Fruit fly (Drosophila melanogaster) whole organism, embryonic: ENCODE results near the gene mwh.

Experiments
- Atf-2 ChIP-seq: fragments of 200-800 bp; sonication (Bioruptor generic); optimal IDR thresholded peaks from 2 replicates; lab custom pipeline; 2016; ENCODE audit warnings: missing biosample characterization, missing genetic modification characterization
- CG11504 ChIP-seq: fragments of 200-800 bp; sonication (Bioruptor generic); optimal IDR thresholded peaks from 3 replicates; lab custom pipeline; 2019; ENCODE audit warnings: missing biosample characterization, mild to moderate bottlenecking, missing genetic modification characterization, moderate library complexity
- CG12391 ChIP-seq: fragments of 200-800 bp; sonication (Bioruptor generic); optimal IDR thresholded peaks from 3 replicates; lab custom pipeline; 2018; ENCODE audit warnings: missing biosample characterization, mild to moderate bottlenecking, missing genetic modification characterization, moderate library complexity
- CG13296 ChIP-seq: fragments of 200-800 bp; sonication (Bioruptor generic); optimal IDR thresholded peaks from 3 replicates; lab custom pipeline; 2018; ENCODE audit warnings: missing biosample characterization, mild to moderate bottlenecking, missing genetic modification characterization
- CG13894 ChIP-seq: fragments of 200-800 bp; sonication (Bioruptor generic); optimal IDR thresholded peaks from 3 replicates; lab custom pipeline; 2018; ENCODE audit warnings: missing biosample characterization, mild to moderate bottlenecking, missing genetic modification characterization, moderate library complexity
- CG14860 ChIP-seq: fragments of 200-800 bp; sonication (Bioruptor generic); IDR thresholded peaks from 3 replicates; pipeline ENCODE4 v1.3.6; 2022; ENCODE audit warnings: missing biosample characterization, missing genetic modification characterization; ENCODE audit not compliant: partially characterized antibody
- CG1647 ChIP-seq: fragments of 200-800 bp; sonication (Bioruptor generic); optimal IDR thresholded peaks from 3 replicates; lab custom pipeline; 2016; ENCODE audit warnings: missing biosample characterization, missing genetic modification characterization
- CG16815 ChIP-seq: fragments of 200-800 bp; sonication (Bioruptor generic); optimal IDR thresholded peaks from 3 replicates; lab custom pipeline; 2017; ENCODE audit warnings: missing biosample characterization, mild to moderate bottlenecking, missing genetic modification characterization
- CG17186 ChIP-seq: fragments of 200-800 bp; sonication (Bioruptor generic); optimal IDR thresholded peaks from 3 replicates; lab custom pipeline; 2017; ENCODE audit warnings: missing biosample characterization, missing genetic modification reagents, missing genetic modification characterization
- CG2202 ChIP-seq: fragments of 200-800 bp; sonication (Bioruptor generic); optimal IDR thresholded peaks from 2 replicates; lab custom pipeline; 2018; ENCODE audit warnings: missing biosample characterization, mild to moderate bottlenecking, missing genetic modification characterization
- CG31441 ChIP-seq: fragments of 200-800 bp; sonication (Bioruptor generic); IDR thresholded peaks from 2 replicates; pipeline ENCODE4 v1.3.6; 2022; ENCODE audit warnings: missing biosample characterization, missing genetic modification characterization
- CG3163 ChIP-seq: fragments of 200-800 bp; sonication (Bioruptor generic); optimal IDR thresholded peaks from 3 replicates; lab custom pipeline; 2016; ENCODE audit warnings: missing biosample characterization, missing genetic modification characterization
- CG3838 ChIP-seq: fragments of 200-800 bp; sonication (Bioruptor generic); optimal IDR thresholded peaks from 3 replicates; lab custom pipeline; 2016; ENCODE audit warnings: missing biosample characterization, missing genetic modification characterization
- CG42726 ChIP-seq: fragments of 200-800 bp; sonication (Bioruptor generic); IDR thresholded peaks from 2 replicates; pipeline ENCODE4 v1.3.6; 2022; ENCODE audit warnings: missing biosample characterization, missing genetic modification characterization; ENCODE audit not compliant: partially characterized antibody
- CG4820 ChIP-seq: fragments of 200-800 bp; sonication (Bioruptor generic); optimal IDR thresholded peaks from 3 replicates; lab custom pipeline; 2016; ENCODE audit warnings: missing biosample characterization, missing genetic modification characterization
- CG6765 ChIP-seq: fragments of 200-800 bp; sonication (Bioruptor generic); optimal IDR thresholded peaks from 3 replicates; lab custom pipeline; 2017; ENCODE audit warnings: missing biosample characterization, mild to moderate bottlenecking, missing genetic modification characterization
- CG8765 ChIP-seq: fragments of 200-800 bp; sonication (Bioruptor generic); IDR thresholded peaks from 2 replicates; pipeline ENCODE4 v1.3.6; 2022; ENCODE audit warnings: missing biosample characterization, missing genetic modification characterization
- CG9932 ChIP-seq: fragments of 200-800 bp; sonication (Bioruptor generic); IDR thresholded peaks from 2 replicates; pipeline ENCODE4 v1.3.6; 2022; ENCODE audit warnings: missing biosample characterization, missing genetic modification characterization
- CTCF ChIP-seq: fragments of 200-800 bp; sonication (Bioruptor generic); optimal IDR thresholded peaks from 2 replicates; lab custom pipeline; 2017; ENCODE audit warnings: missing biosample characterization, mild to moderate bottlenecking, missing genetic modification characterization, moderate library complexity
- CkIIα-i1 ChIP-seq: fragments of 200-800 bp; sonication (Bioruptor generic); IDR thresholded peaks from 2 replicates; pipeline ENCODE4 v1.3.6; 2022; ENCODE audit warnings: missing biosample characterization, missing genetic modification characterization
- Deaf1 ChIP-seq: fragments of 200-800 bp; optimal IDR thresholded peaks from 3 replicates; lab custom pipeline; 2019; ENCODE audit warnings: missing biosample characterization, mild to moderate bottlenecking, missing genetic modification characterization, moderate library complexity
- Dek ChIP-seq: fragments of 200-800 bp; sonication (Bioruptor generic); optimal IDR thresholded peaks from 3 replicates; lab custom pipeline; 2019; ENCODE audit warnings: missing biosample characterization, mild to moderate bottlenecking, missing genetic modification characterization, moderate library complexity
- Dip3 ChIP-seq: fragments of 200-800 bp; sonication (Bioruptor generic); optimal IDR thresholded peaks from 3 replicates; lab custom pipeline; 2016; ENCODE audit warnings: missing biosample characterization, missing genetic modification characterization
- Drgx ChIP-seq: fragments of 200-800 bp; sonication (Bioruptor generic); IDR thresholded peaks from 2 replicates; pipeline ENCODE4 v1.3.6; 2022; ENCODE audit warnings: missing biosample characterization, missing genetic modification characterization
- H15 ChIP-seq: fragments of 200-800 bp; sonication (Bioruptor generic); IDR thresholded peaks from 3 replicates; pipeline ENCODE4 v1.3.6; 2022; ENCODE audit warnings: missing biosample characterization, missing genetic modification characterization
- HLH4C ChIP-seq: fragments of 200-800 bp; sonication (Bioruptor generic); IDR thresholded peaks from 3 replicates; pipeline ENCODE4 v1.3.6; 2022; ENCODE audit warnings: missing biosample characterization, missing genetic modification characterization; ENCODE audit not compliant: partially characterized antibody
- HLH54F ChIP-seq: fragments of 200-800 bp; sonication (Bioruptor generic); optimal IDR thresholded peaks from 3 replicates; lab custom pipeline; 2016; ENCODE audit warnings: missing biosample characterization, missing genetic modification characterization
- Hand ChIP-seq: fragments of 200-800 bp; sonication (Bioruptor generic); optimal IDR thresholded peaks from 2 replicates; lab custom pipeline; 2017; ENCODE audit warnings: mild to moderate bottlenecking, missing biosample characterization, missing genetic modification reagents, missing genetic modification characterization
- HmgZ ChIP-seq: fragments of 200-800 bp; sonication (Bioruptor generic); optimal IDR thresholded peaks from 2 replicates; lab custom pipeline; 2018; ENCODE audit warnings: missing biosample characterization, mild to moderate bottlenecking, missing genetic modification characterization
- Jarid2 ChIP-seq: fragments of 200-800 bp; sonication (Bioruptor generic); optimal IDR thresholded peaks from 3 replicates; lab custom pipeline; 2017; ENCODE audit warnings: mild to moderate bottlenecking, missing biosample characterization, missing genetic modification reagents, missing genetic modification characterization
- MTF-1 ChIP-seq: fragments of 200-800 bp; sonication (Bioruptor generic); optimal IDR thresholded peaks from 2 replicates; lab custom pipeline; 2018; ENCODE audit warnings: missing biosample characterization, mild to moderate bottlenecking, missing genetic modification characterization, borderline replicate concordance
- NC2β ChIP-seq: fragments of 200-800 bp; sonication (Bioruptor generic); optimal IDR thresholded peaks from 2 replicates; lab custom pipeline; 2016; ENCODE audit warnings: missing biosample characterization, missing genetic modification characterization
- Optix ChIP-seq: fragments of 200-800 bp; sonication (Bioruptor generic); IDR thresholded peaks from 3 replicates; pipeline ENCODE4 v1.3.6; 2022; ENCODE audit warnings: missing biosample characterization, missing genetic modification characterization
- Ptx1 ChIP-seq: fragments of 200-800 bp; sonication (Bioruptor generic); IDR thresholded peaks from 2 replicates; pipeline ENCODE4 v1.3.6; 2022; ENCODE audit warnings: missing biosample characterization, missing genetic modification characterization
- Sin3A ChIP-seq: fragments of >200 bp; optimal IDR thresholded peaks from 2 replicates; lab custom pipeline; 2018
- Spps ChIP-seq: fragments of 200-800 bp; sonication (Bioruptor generic); optimal IDR thresholded peaks from 2 replicates; lab custom pipeline; 2018; ENCODE audit warnings: missing biosample characterization, mild to moderate bottlenecking, missing genetic modification characterization
- ato ChIP-seq: fragments of 200-800 bp; sonication (Bioruptor generic); IDR thresholded peaks from 2 replicates; pipeline ENCODE4 v1.3.6; 2022; ENCODE audit warnings: missing biosample characterization, missing genetic modification characterization; ENCODE audit not compliant: partially characterized antibody
- cg ChIP-seq: fragments of 200-800 bp; sonication (Bioruptor generic); optimal IDR thresholded peaks from 3 replicates; lab custom pipeline; 2019; ENCODE audit warnings: missing biosample characterization, mild to moderate bottlenecking, missing genetic modification characterization, moderate library complexity
- chif ChIP-seq, 2 experiments: fragments of 200-800 bp; sonication (Bioruptor generic); optimal IDR thresholded peaks; 3 replicates each; lab custom pipeline; 2016; ENCODE audit warnings: missing biosample characterization in 2 of 2, missing genetic modification characterization in 2 of 2
- chinmo ChIP-seq: fragments of 200-800 bp; sonication (Bioruptor generic); IDR thresholded peaks from 4 replicates; pipeline ENCODE4 v1.3.6; 2022; ENCODE audit warnings: missing biosample characterization, missing genetic modification characterization; ENCODE audit not compliant: partially characterized antibody
- ewg ChIP-seq: fragments of 200-800 bp; sonication (Bioruptor generic); optimal IDR thresholded peaks from 3 replicates; lab custom pipeline; 2017; ENCODE audit warnings: mild to moderate bottlenecking, missing biosample characterization, missing genetic modification reagents, missing genetic modification characterization
- hb ChIP-seq: fragments of 200-800 bp; sonication (Bioruptor generic); IDR thresholded peaks from 3 replicates; pipeline ENCODE4 v1.3.6; 2022; ENCODE audit warnings: missing biosample characterization, missing genetic modification characterization; ENCODE audit not compliant: partially characterized antibody
- hth ChIP-seq: fragments of >200 bp; optimal IDR thresholded peaks from 2 replicates; lab custom pipeline; 2017; ENCODE audit warnings: inconsistent platforms
- kah ChIP-seq: fragments of 200-800 bp; sonication (Bioruptor generic); optimal IDR thresholded peaks from 2 replicates; lab custom pipeline; 2018; ENCODE audit warnings: missing biosample characterization, mild to moderate bottlenecking, missing genetic modification characterization
- lmd ChIP-seq: fragments of 200-800 bp; sonication (Bioruptor generic); IDR thresholded peaks from 2 replicates; pipeline ENCODE4 v1.3.6; 2022; ENCODE audit warnings: missing biosample characterization, missing genetic modification characterization
- org-1 ChIP-seq: fragments of 200-800 bp; sonication (Bioruptor generic); optimal IDR thresholded peaks from 2 replicates; lab custom pipeline; 2017; ENCODE audit warnings: missing biosample characterization, missing genetic modification characterization
- repo ChIP-seq: fragments of 200-800 bp; sonication (Bioruptor generic); optimal IDR thresholded peaks from 2 replicates; lab custom pipeline; 2016; ENCODE audit warnings: missing biosample characterization, missing genetic modification characterization
- row ChIP-seq: fragments of 200-800 bp; sonication (Bioruptor generic); IDR thresholded peaks from 3 replicates; pipeline ENCODE4 v1.3.6; 2022; ENCODE audit warnings: missing biosample characterization, missing genetic modification characterization
- run ChIP-seq: fragments of 200-800 bp; sonication (Bioruptor generic); optimal IDR thresholded peaks from 3 replicates; lab custom pipeline; 2018; ENCODE audit warnings: missing biosample characterization, mild to moderate bottlenecking, missing genetic modification characterization
- sd ChIP-seq: fragments of 200-800 bp; sonication (Bioruptor generic); optimal IDR thresholded peaks from 3 replicates; lab custom pipeline; 2018; ENCODE audit warnings: missing biosample characterization, mild to moderate bottlenecking, missing genetic modification characterization, moderate library complexity
- sima ChIP-seq: fragments of 200-800 bp; sonication (Bioruptor generic); optimal IDR thresholded peaks from 2 replicates; lab custom pipeline; 2016; ENCODE audit warnings: missing biosample characterization, missing genetic modification characterization
- slp2 ChIP-seq: fragments of 200-800 bp; sonication (Bioruptor generic); optimal IDR thresholded peaks from 2 replicates; lab custom pipeline; 2016; ENCODE audit warnings: missing biosample characterization, missing genetic modification characterization
- trem ChIP-seq: fragments of 200-800 bp; optimal IDR thresholded peaks from 3 replicates; lab custom pipeline; 2019; ENCODE audit warnings: missing biosample characterization, mild to moderate bottlenecking, missing genetic modification characterization, moderate library complexity

Gene mwh

DNA sequence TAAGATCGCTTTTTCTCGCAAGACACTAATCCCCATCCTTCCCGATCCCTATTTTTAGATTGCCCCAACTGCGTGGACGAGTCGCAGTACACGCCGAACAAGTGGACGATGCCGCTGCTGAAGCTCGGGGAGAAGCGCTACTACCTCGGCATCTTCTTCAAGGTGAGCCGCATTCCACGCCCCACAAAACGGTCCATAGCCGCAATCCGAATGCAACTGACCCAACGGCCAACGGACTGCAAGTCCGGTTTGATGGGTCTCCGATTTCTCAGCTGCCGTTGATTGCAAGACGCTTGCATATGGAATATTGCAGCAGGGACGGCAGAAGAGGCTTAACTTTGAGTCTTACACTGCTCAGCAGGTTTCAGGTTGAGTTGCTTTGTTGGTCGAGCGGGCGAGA is 68.4 kb downstream of the mwh start:
- TF ChIP-seq Spps (tag; lab: Kevin White, UChicago) (no peak), trem (tag; lab: Kevin White, UChicago) (no peak), CG16815 (GFP tag; lab: Kevin White, UChicago) (no peak), repo (GFP tag; lab: Kevin White, UChicago) (no peak), Optix (no peak), CG11504 (tag; lab: Kevin White, UChicago) (no peak), CG9932 (no peak), sd (tag; lab: Kevin White, UChicago) (peak; percentile 85), Ptx1 (GFP tag; lab: Robert Waterston, UW) (no peak), ato (GFP tag; lab: Robert Waterston, UW) (0 out of 2 replicates have a peak, but pooled peaks have one; percentile 21), run (tag; lab: Kevin White, UChicago) (no peak), kah (GFP tag; lab: Kevin White, UChicago) (no peak), CkIIα-i1 (GFP tag; lab: Robert Waterston, UW) (no peak), HLH54F (GFP tag; lab: Kevin White, UChicago) (no peak), CG6765 (GFP tag; lab: Kevin White, UChicago) (no peak), CG17186 (no peak), CG14860 (GFP tag; lab: Robert Waterston, UW) (0 out of 3 replicates have a peak, but pooled peaks have one; percentile 10), hth (lab: Kevin White, UChicago) (no peak), H15 (GFP tag; lab: Robert Waterston, UW) (no peak), Dek (tag; lab: Kevin White, UChicago) (no peak), lmd (GFP tag; lab: Robert Waterston, UW) (no peak), hb (GFP tag; lab: Robert Waterston, UW) (no peak), CG4820 (GFP tag; lab: Kevin White, UChicago) (no peak), CG3838 (GFP tag; lab: Kevin White, UChicago) (no peak), row (GFP tag; lab: Robert Waterston, UW) (no peak), Atf-2 (GFP tag; lab: Kevin White, UChicago) (no peak), CG13296 (GFP tag; lab: Kevin White, UChicago) (no peak), Sin3A (no peak), org-1 (GFP tag; lab: Kevin White, UChicago) (no peak), slp2 (GFP tag; lab: Kevin White, UChicago) (no peak), CG12391 (tag; lab: Kevin White, UChicago) (no peak), Drgx (0 out of 2 replicates have a peak, but pooled peaks have one; percentile 29), CG31441 (GFP tag; lab: Robert Waterston, UW) (no peak), CTCF (GFP tag; lab: Kevin White, UChicago) (no peak), Hand (GFP tag; lab: Kevin White, UChicago) (no peak)

- TF ChIP-seq HLH4C (GFP tag; lab: Robert Waterston, UW) (0 out of 3 replicates have a peak, but pooled peaks have one; percentile 15), sima (GFP tag; lab: Kevin White, UChicago) (no peak), chif (GFP tag; optimal IDR thresholded peaks at IDR 0.05; lab: Kevin White, UChicago) (no peak), CG3163 (GFP tag; lab: Kevin White, UChicago) (peak; percentile 71), Jarid2 (GFP tag; lab: Kevin White, UChicago) (peak; percentile 45), chinmo (0 out of 4 replicates have a peak, but pooled peaks have one; percentile 35), Deaf1 (tag; lab: Kevin White, UChicago) (peak; percentile 91), Dip3 (no peak), cg (GFP tag; lab: Kevin White, UChicago) (no peak), CG2202 (no peak), HmgZ (no peak), CG42726 (GFP tag; lab: Robert Waterston, UW) (peak; percentile 45; the same call in 1 of the 2 replicates), ewg (peak; percentile 53), NC2β (GFP tag; lab: Kevin White, UChicago) (no peak), CG1647 (GFP tag; lab: Kevin White, UChicago) (no peak), CG8765 (GFP tag; lab: Robert Waterston, UW) (no peak), CG13894 (tag; lab: Kevin White, UChicago) (peak; percentile 19), MTF-1 (GFP tag; lab: Kevin White, UChicago) (no peak)
Observed at dm6 chr3L:1275767-1276166, 75.2 kb downstream of the mwh start, which contains the start of gene CG32333. CG32333 (plus strand) TSS chr3L:1275956.
